Fruit fly (Drosophila melanogaster): ENCODE results near the gene Ack.

The Ack gene

dm6 chr3L:4122185-4122767, 14.3 kb downstream of the Ack start, which contains the start of gene Chd64 (continued):
- TF ChIP-seq knrl (GFP tag; IDR thresholded peaks at IDR 0.05; ENCODE audit: partially characterized antibody) (no peak; the same call in 2 of the 3 replicates), klu (GFP tag; IDR thresholded peaks at IDR 0.05) (no peak), maf-S (GFP tag; optimal IDR thresholded peaks at IDR 0.05) (peak; percentile 14), CG33213 (GFP tag; optimal IDR thresholded peaks at IDR 0.05) (no peak), CG7271 (tag; optimal IDR thresholded peaks at IDR 0.05) (no peak), gcm (GFP tag; optimal IDR thresholded peaks at IDR 0.05) (no peak), Bgb (GFP tag; IDR thresholded peaks at IDR 0.05; ENCODE audit: partially characterized antibody) (peak; percentile 62; the same call in 1 of the 2 replicates), CoRest (tag; optimal IDR thresholded peaks at IDR 0.05) (no peak), schlank (tag; optimal IDR thresholded peaks at IDR 0.05) (no peak), Drgx (GFP tag; IDR thresholded peaks at IDR 0.05) (no peak; the same call in 1 of the 2 replicates), CG17361 (GFP tag; IDR thresholded peaks at IDR 0.05) (no peak), CG11247 (GFP tag; IDR thresholded peaks at IDR 0.05) (0 out of 2 replicates have a peak, but pooled peaks have one; percentile 14), Camta (GFP tag; optimal IDR thresholded peaks at IDR 0.05) (no peak), CG9817 (tag; optimal IDR thresholded peaks at IDR 0.05) (no peak), Asciz (GFP tag; optimal IDR thresholded peaks at IDR 0.05) (peak; percentile 24), CG1792 (GFP tag; optimal IDR thresholded peaks at IDR 0.05) (peak; percentile 5), vnd (GFP tag; IDR thresholded peaks at IDR 0.05; ENCODE audit: partially characterized antibody) (no peak), bsh (GFP tag; optimal IDR thresholded peaks at IDR 0.05) (no peak), rib (GFP tag; IDR thresholded peaks at IDR 0.05) (0 out of 2 replicates have a peak, but pooled peaks have one; percentile 9), pros (GFP tag; optimal IDR thresholded peaks at IDR 0.05) (no peak), Adf1 (GFP tag; IDR thresholded peaks at IDR 0.05) (peak; percentile 50; the same call in 1 of the 2 replicates), CG34422 (GFP tag; IDR thresholded peaks at IDR 0.05) (peak; percentile 60; the same call in 1 of the 3 replicates), CG18476 (GFP tag; optimal IDR thresholded peaks at IDR 0.05) (peak; percentile 6), CG9609 (GFP tag; optimal IDR thresholded peaks at IDR 0.05) (no peak), Elba2 (GFP tag; optimal IDR thresholded peaks at IDR 0.05) (no peak), CG7987 (GFP tag; optimal IDR thresholded peaks at IDR 0.05) (no peak), Vsx1 (GFP tag; optimal IDR thresholded peaks at IDR 0.05) (peak; percentile 21), CG32772 (GFP tag; IDR thresholded peaks at IDR 0.05) (no peak), eyg (GFP tag; optimal IDR thresholded peaks at IDR 0.05) (no peak), lola (GFP tag; optimal IDR thresholded peaks at IDR 0.05) (no peak), mirr (GFP tag; optimal IDR thresholded peaks at IDR 0.05) (peak; percentile 71), CG2889 (GFP tag; IDR thresholded peaks at IDR 0.05) (no peak), Poxn (GFP tag; IDR thresholded peaks at IDR 0.05) (no peak), Six4 (GFP tag; optimal IDR thresholded peaks at IDR 0.05) (no peak), sens-2 (GFP tag; IDR thresholded peaks at IDR 0.05) (no peak), CG2120 (GFP tag; optimal IDR thresholded peaks at IDR 0.05) (peak; percentile 71), CG7556 (GFP tag; optimal IDR thresholded peaks at IDR 0.05) (peak; percentile 53), CG7745 (tag; optimal IDR thresholded peaks at IDR 0.05) (no peak), zen2 (GFP tag; IDR thresholded peaks at IDR 0.05; ENCODE audit: partially characterized antibody) (peak; percentile 74; the same call in 2 of the 3 replicates), zfh2 (GFP tag; optimal IDR thresholded peaks at IDR 0.05) (no peak), chm (GFP tag; IDR thresholded peaks at IDR 0.05) (peak; percentile 69), HLH3B (GFP tag; IDR thresholded peaks at IDR 0.05) (no peak), HHEX (GFP tag; optimal IDR thresholded peaks at IDR 0.05) (peak; percentile 50), CG7786 (GFP tag; optimal IDR thresholded peaks at IDR 0.05) (no peak), Oli (tag; optimal IDR thresholded peaks at IDR 0.05) (no peak), chif (GFP tag; optimal IDR thresholded peaks at IDR 0.05) (peak in 1 of 2 experiments; percentile 11), Eip74EF (GFP tag; optimal IDR thresholded peaks at IDR 0.05) (peak in 1 of 2 experiments; percentile 52), CG17612 (GFP tag; IDR thresholded peaks at IDR 0.05) (no peak), eve (GFP tag; optimal IDR thresholded peaks at IDR 0.05) (peak in 1 of 2 experiments; percentile 86)

Measured in whole organism, embryonic.